Worm (Caenorhabditis elegans) whole organism, L4 larva: ENCODE data around the gene str-140.

Experiments used
- ceh-44 ChIP-seq: fragments of 200-800 bp; sonication (Bioruptor generic); IDR thresholded peaks from 2 replicates; pipeline ENCODE4 v1.3.6; 2022; ENCODE audit warnings: missing genetic modification reagents, missing genetic modification characterization, missing compliant biosample characterization
- php-3 ChIP-seq: fragments of 200-800 bp; sonication (Bioruptor generic); IDR thresholded peaks from 2 replicates; pipeline ENCODE4 v1.3.6; 2022; ENCODE audit warnings: missing genetic modification reagents, missing genetic modification characterization, missing compliant biosample characterization

- TF ChIP-seq php-3 (GFP tag; lab: Robert Waterston, UW) (no peak), ceh-44 (GFP tag; lab: Robert Waterston, UW) (no peak)
Observed at ce11 chrV:8039606-8040005, 28.1 kb downstream of the str-140 start.
